Fruit fly (Drosophila melanogaster): ENCODE measurements around the gene CG9967.

CG9967 gene

dm6 chr2L:2375655-2376417, 18.7 kb upstream of the CG9967 start, which contains the start of gene Atxn7 (continued):
- TF ChIP-seq lab (GFP tag; optimal IDR thresholded peaks at IDR 0.05): peak; percentile 81
- TF ChIP-seq ttk (GFP tag; IDR thresholded peaks at IDR 0.05): peak; percentile 70
- peak; percentile 89 for TF ChIP-seq NfI (GFP tag; optimal IDR thresholded peaks at IDR 0.05)
- TF ChIP-seq Dek (tag; optimal IDR thresholded peaks at IDR 0.05): peak; percentile 54
- no peak for TF ChIP-seq CG16815 (GFP tag; optimal IDR thresholded peaks at IDR 0.05)
- peak; percentile 63 for TF ChIP-seq CG32532 (GFP tag; IDR thresholded peaks at IDR 0.05)
- TF ChIP-seq CG6854 (GFP tag; optimal IDR thresholded peaks at IDR 0.05): peak; percentile 16
- TF ChIP-seq Oaz (GFP tag; IDR thresholded peaks at IDR 0.05): peak; percentile 41
- TF ChIP-seq Drgx (GFP tag; IDR thresholded peaks at IDR 0.05): 0 out of 2 replicates have a peak, but pooled peaks have one; percentile 17
- peak; percentile 97 for TF ChIP-seq Med (GFP tag)
- no peak for TF ChIP-seq CG6689 (GFP tag; IDR thresholded peaks at IDR 0.05)
- peak; percentile 75; the same call in 2 of the 3 replicates for TF ChIP-seq otp (GFP tag; IDR thresholded peaks at IDR 0.05)
- TF ChIP-seq tio (GFP tag; optimal IDR thresholded peaks at IDR 0.05): peak; percentile 15
- TF ChIP-seq Dfd (GFP tag; optimal IDR thresholded peaks at IDR 0.05): no peak
- TF ChIP-seq mld (GFP tag; IDR thresholded peaks at IDR 0.05; ENCODE audit: partially characterized antibody): peak; percentile 79; the same call in 2 of the 3 replicates
- TF ChIP-seq ase (GFP tag; IDR thresholded peaks at IDR 0.05): peak; percentile 63; the same call in 1 of the 3 replicates
- peak; percentile 49 for TF ChIP-seq CG8359 (GFP tag; optimal IDR thresholded peaks at IDR 0.05; ENCODE audit: borderline replicate concordance)
- no peak for TF ChIP-seq Ravus (GFP tag; IDR thresholded peaks at IDR 0.05)
- no peak for TF ChIP-seq CG10959 (GFP tag; IDR thresholded peaks at IDR 0.05)
- no peak for TF ChIP-seq CG30431 (GFP tag; optimal IDR thresholded peaks at IDR 0.05)
- TF ChIP-seq Bteb2 (GFP tag; optimal IDR thresholded peaks at IDR 0.05): peak; percentile 42
- peak; percentile 70 for TF ChIP-seq grau (tag; optimal IDR thresholded peaks at IDR 0.05)
- peak; percentile 1 for TF ChIP-seq repo (GFP tag; optimal IDR thresholded peaks at IDR 0.05)
- TF ChIP-seq CG1529 (GFP tag; optimal IDR thresholded peaks at IDR 0.05): peak; percentile 65
- peak; percentile 5 for TF ChIP-seq Antp (GFP tag; optimal IDR thresholded peaks at IDR 0.05)
- peak; percentile 59 for TF ChIP-seq Camta (GFP tag; optimal IDR thresholded peaks at IDR 0.05)
- peak; percentile 33 for TF ChIP-seq disco-r (GFP tag; optimal IDR thresholded peaks at IDR 0.05)
- TF ChIP-seq sim (GFP tag; IDR thresholded peaks at IDR 0.05): no peak
- peak; percentile 55; the same call in 2 of the 3 replicates for TF ChIP-seq CG14050 (GFP tag; IDR thresholded peaks at IDR 0.05)
- TF ChIP-seq CG15269 (tag; optimal IDR thresholded peaks at IDR 0.05): peak; percentile 65
- TF ChIP-seq CG9609 (GFP tag; optimal IDR thresholded peaks at IDR 0.05): peak; percentile 42
- peak; percentile 56 for TF ChIP-seq kni (GFP tag; optimal IDR thresholded peaks at IDR 0.05)
- no peak for TF ChIP-seq vfl (GFP tag; optimal IDR thresholded peaks at IDR 0.05)
- TF ChIP-seq exex (tag; optimal IDR thresholded peaks at IDR 0.05): peak; percentile 53
- TF ChIP-seq Nf-YA (GFP tag; IDR thresholded peaks at IDR 0.05): 0 out of 2 replicates have a peak, but pooled peaks have one; percentile 11
- peak; percentile 8; the same call in 1 of the 3 replicates for TF ChIP-seq CG6175 (GFP tag; IDR thresholded peaks at IDR 0.05)
- TF ChIP-seq Optix (GFP tag; IDR thresholded peaks at IDR 0.05): peak; percentile 60; the same call in 2 of the 3 replicates
- TF ChIP-seq lov (optimal IDR thresholded peaks at IDR 0.05): no peak
- TF ChIP-seq lov (GFP tag; IDR thresholded peaks at IDR 0.05): peak; percentile 83; the same call in 2 of the 3 replicates
- TF ChIP-seq CG9876 (GFP tag; optimal IDR thresholded peaks at IDR 0.05): peak; percentile 42
- peak; percentile 97 for TF ChIP-seq zen2 (GFP tag; IDR thresholded peaks at IDR 0.05; ENCODE audit: partially characterized antibody)
- peak; percentile 65 for TF ChIP-seq CG9817 (tag; optimal IDR thresholded peaks at IDR 0.05)
- TF ChIP-seq D (optimal IDR thresholded peaks at IDR 0.05): no peak
- TF ChIP-seq D (GFP tag; optimal IDR thresholded peaks at IDR 0.05): peak; percentile 22
- peak; percentile 72 for TF ChIP-seq Sox100B (GFP tag; optimal IDR thresholded peaks at IDR 0.05)
- TF ChIP-seq NFAT (GFP tag; IDR thresholded peaks at IDR 0.05): peak; percentile 50; the same call in 1 of the 2 replicates
- no peak for TF ChIP-seq croc (GFP tag; conservative IDR thresholded peaks at IDR 0.05)
- peak; percentile 78 for TF ChIP-seq gro (GFP tag; optimal IDR thresholded peaks at IDR 0.05)
- peak; percentile 82 for TF ChIP-seq CG3838 (GFP tag; optimal IDR thresholded peaks at IDR 0.05)
- TF ChIP-seq esg (GFP tag; conservative IDR thresholded peaks at IDR 0.05): no peak
